Fruit fly (Drosophila melanogaster) whole organism, embryonic: ENCODE measurements around the gene CG4374.

ENCODE experiments used
- C15 ChIP-seq: fragments of 200-800 bp; sonication (Bioruptor generic); IDR thresholded peaks from 3 replicates; pipeline ENCODE4 v1.3.6; 2022; ENCODE audit warnings: missing biosample characterization, missing genetic modification characterization
- CG11247 ChIP-seq: fragments of 200-800 bp; sonication (Bioruptor generic); IDR thresholded peaks from 2 replicates; pipeline ENCODE4 v1.3.6; 2022; ENCODE audit warnings: missing biosample characterization, missing genetic modification characterization
- CG11504 ChIP-seq: fragments of 200-800 bp; sonication (Bioruptor generic); optimal IDR thresholded peaks from 3 replicates; lab custom pipeline; 2019; ENCODE audit warnings: missing biosample characterization, mild to moderate bottlenecking, missing genetic modification characterization, moderate library complexity
- CG1233 ChIP-seq: fragments of 200-800 bp; sonication (Bioruptor generic); optimal IDR thresholded peaks from 4 replicates; lab custom pipeline; 2018; ENCODE audit warnings: missing biosample characterization, mild to moderate bottlenecking, missing genetic modification characterization
- CG13296 ChIP-seq: fragments of 200-800 bp; sonication (Bioruptor generic); optimal IDR thresholded peaks from 3 replicates; lab custom pipeline; 2018; ENCODE audit warnings: missing biosample characterization, mild to moderate bottlenecking, missing genetic modification characterization
- CG1647 ChIP-seq: fragments of 200-800 bp; sonication (Bioruptor generic); optimal IDR thresholded peaks from 3 replicates; lab custom pipeline; 2016; ENCODE audit warnings: missing biosample characterization, missing genetic modification characterization
- CG17612 ChIP-seq: fragments of 200-800 bp; sonication (Bioruptor generic); IDR thresholded peaks from 2 replicates; pipeline ENCODE4 v1.3.6; 2022; ENCODE audit warnings: missing biosample characterization, missing genetic modification characterization
- CG42726 ChIP-seq: fragments of 200-800 bp; sonication (Bioruptor generic); IDR thresholded peaks from 2 replicates; pipeline ENCODE4 v1.3.6; 2022; ENCODE audit warnings: missing biosample characterization, missing genetic modification characterization; ENCODE audit not compliant: partially characterized antibody
- CG9609 ChIP-seq: fragments of 200-800 bp; sonication (Bioruptor generic); optimal IDR thresholded peaks from 3 replicates; lab custom pipeline; 2016; ENCODE audit warnings: missing biosample characterization, missing genetic modification characterization
- Camta ChIP-seq: fragments of 200-800 bp; sonication (Bioruptor generic); optimal IDR thresholded peaks from 2 replicates; lab custom pipeline; 2016; ENCODE audit warnings: missing biosample characterization, missing genetic modification characterization
- CrebB ChIP-seq: fragments of 200-800 bp; sonication (Bioruptor generic); optimal IDR thresholded peaks from 3 replicates; lab custom pipeline; 2018; ENCODE audit warnings: missing biosample characterization, mild to moderate bottlenecking, missing genetic modification characterization
- Dad ChIP-seq: fragments of 200-800 bp; sonication (Bioruptor generic); optimal IDR thresholded peaks from 3 replicates; lab custom pipeline; 2016; ENCODE audit warnings: missing biosample characterization, missing genetic modification characterization
- Drgx ChIP-seq: fragments of 200-800 bp; sonication (Bioruptor generic); IDR thresholded peaks from 2 replicates; pipeline ENCODE4 v1.3.6; 2022; ENCODE audit warnings: missing biosample characterization, missing genetic modification characterization
- Ets97D ChIP-seq: fragments of 200-800 bp; sonication (Bioruptor generic); optimal IDR thresholded peaks from 3 replicates; lab custom pipeline; 2016; ENCODE audit warnings: missing biosample characterization, missing genetic modification characterization
- Hr51 ChIP-seq, 2 experiments: fragments of 200-800 bp; sonication (Bioruptor generic); optimal IDR thresholded peaks; 2 replicates in 1 of 2; 3 replicates in 1 of 2; lab custom pipeline; 2016 to 2018; ENCODE audit warnings: missing biosample characterization in 2 of 2, missing genetic modification characterization in 2 of 2, mild to moderate bottlenecking in 1 of 2, moderate library complexity in 1 of 2
- NC2β ChIP-seq: fragments of 200-800 bp; sonication (Bioruptor generic); optimal IDR thresholded peaks from 2 replicates; lab custom pipeline; 2016; ENCODE audit warnings: missing biosample characterization, missing genetic modification characterization
- Rx ChIP-seq: fragments of 200-800 bp; sonication (Bioruptor generic); IDR thresholded peaks from 2 replicates; pipeline ENCODE4 v1.3.6; 2022; ENCODE audit warnings: missing biosample characterization, missing genetic modification characterization
- YL-1 ChIP-seq: fragments of 200-800 bp; sonication (Bioruptor generic); optimal IDR thresholded peaks from 3 replicates; lab custom pipeline; 2017; ENCODE audit warnings: missing biosample characterization, mild to moderate bottlenecking, missing genetic modification characterization
- al ChIP-seq: fragments of 200-800 bp; sonication (Bioruptor generic); IDR thresholded peaks from 2 replicates; pipeline ENCODE4 v1.3.6; 2022; ENCODE audit warnings: missing biosample characterization, missing genetic modification characterization
- bcd ChIP-seq: fragments of 200-800 bp; sonication (Bioruptor generic); optimal IDR thresholded peaks from 2 replicates; lab custom pipeline; 2017; ENCODE audit warnings: missing biosample characterization, mild to moderate bottlenecking, missing genetic modification characterization
- bsh ChIP-seq, 2 experiments: fragments of 200-800 bp; sonication (Bioruptor generic); optimal IDR thresholded peaks; 2 replicates each; lab custom pipeline; 2017 to 2018; ENCODE audit warnings: mild to moderate bottlenecking in 2 of 2, missing biosample characterization in 2 of 2, missing genetic modification characterization in 2 of 2, moderate library complexity in 1 of 2
- cato ChIP-seq: fragments of 200-800 bp; sonication (Bioruptor generic); optimal IDR thresholded peaks from 2 replicates; lab custom pipeline; 2016; ENCODE audit warnings: missing biosample characterization, missing genetic modification characterization, borderline replicate concordance
- caup ChIP-seq: fragments of 200-800 bp; sonication (Bioruptor generic); optimal IDR thresholded peaks from 3 replicates; lab custom pipeline; 2017; ENCODE audit warnings: missing biosample characterization, mild to moderate bottlenecking, missing genetic modification characterization, moderate library complexity; ENCODE audit not compliant: severe bottlenecking
- dmrt99B ChIP-seq: fragments of 200-800 bp; sonication (Bioruptor generic); optimal IDR thresholded peaks from 2 replicates; lab custom pipeline; 2018; ENCODE audit warnings: missing biosample characterization, mild to moderate bottlenecking, missing genetic modification characterization, moderate library complexity
- eve ChIP-seq, 2 experiments: fragments of >200 bp; optimal IDR thresholded peaks; 2 replicates each; lab custom pipeline; 2017; ENCODE audit warnings: missing biosample characterization in 2 of 2, missing genetic modification characterization in 2 of 2
- gem ChIP-seq: fragments of 200-800 bp; sonication (Bioruptor generic); optimal IDR thresholded peaks from 2 replicates; lab custom pipeline; 2019; ENCODE audit warnings: missing biosample characterization, mild to moderate bottlenecking, missing genetic modification characterization, moderate library complexity
- grn ChIP-seq: fragments of 200-800 bp; sonication (Bioruptor generic); optimal IDR thresholded peaks from 3 replicates; lab custom pipeline; 2017; ENCODE audit warnings: missing biosample characterization, missing genetic modification characterization
- gt ChIP-seq: fragments of 200-800 bp; sonication (Bioruptor generic); IDR thresholded peaks from 2 replicates; pipeline ENCODE4 v1.3.6; 2022; ENCODE audit warnings: missing biosample characterization, missing genetic modification characterization
- her ChIP-seq: fragments of 200-800 bp; sonication (Bioruptor generic); optimal IDR thresholded peaks from 2 replicates; lab custom pipeline; 2016; ENCODE audit warnings: missing biosample characterization, missing genetic modification characterization
- ind ChIP-seq: fragments of 200-800 bp; sonication (Bioruptor generic); optimal IDR thresholded peaks from 3 replicates; lab custom pipeline; 2016; ENCODE audit warnings: missing biosample characterization, missing genetic modification characterization
- p53 ChIP-seq: fragments of 200-800 bp; sonication (Bioruptor generic); optimal IDR thresholded peaks from 2 replicates; lab custom pipeline; 2016; ENCODE audit warnings: missing biosample characterization, missing genetic modification characterization
- sd ChIP-seq: fragments of 200-800 bp; sonication (Bioruptor generic); optimal IDR thresholded peaks from 3 replicates; lab custom pipeline; 2018; ENCODE audit warnings: missing biosample characterization, mild to moderate bottlenecking, missing genetic modification characterization, moderate library complexity
- sens ChIP-seq: fragments of 200-800 bp; sonication (Bioruptor generic); peaks from one replicate; lab custom pipeline; 2016; ENCODE audit warnings: missing biosample characterization, missing genetic modification characterization
- sna ChIP-seq: fragments of 200-800 bp; sonication (Bioruptor generic); IDR thresholded peaks from 2 replicates; pipeline ENCODE4 v1.3.6; 2022; ENCODE audit warnings: missing biosample characterization, missing genetic modification characterization; ENCODE audit not compliant: partially characterized antibody
- sug ChIP-seq: fragments of 200-800 bp; optimal IDR thresholded peaks from 2 replicates; lab custom pipeline; 2019; ENCODE audit warnings: missing biosample characterization, mild to moderate bottlenecking, missing genetic modification characterization, moderate library complexity
- tll ChIP-seq, 2 experiments: fragments of 200-800 bp in 1 of 2; fragments of >200 bp in 1 of 2; sonication (Bioruptor generic) in 1 of 2; optimal IDR thresholded peaks; 2 replicates each; lab custom pipeline; 2017 to 2019; ENCODE audit warnings: missing biosample characterization in 2 of 2, missing genetic modification characterization in 2 of 2, mild to moderate bottlenecking in 1 of 2, moderate library complexity in 1 of 2

Gene CG4374

DNA sequence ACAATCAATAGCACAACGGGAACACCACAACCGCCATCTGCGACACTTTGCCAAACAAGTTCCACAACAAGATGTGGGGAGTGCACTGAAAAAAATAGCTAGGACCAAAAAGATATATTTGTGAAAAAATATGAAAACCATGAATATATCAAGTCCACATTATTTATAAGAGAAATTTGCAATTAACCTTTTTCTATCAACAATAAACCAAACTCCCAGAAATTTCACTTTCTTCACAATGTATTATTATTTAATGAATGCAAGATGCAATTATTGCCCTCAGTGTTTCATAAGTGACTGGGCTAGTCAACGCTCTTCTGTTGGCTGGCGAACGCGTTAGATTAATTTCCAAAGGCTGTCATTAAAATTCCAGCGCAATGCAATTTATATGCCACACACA, 76.4 kb downstream of the CG4374 start (continued):
- TF ChIP-seq bcd (GFP tag; lab: Kevin White, UChicago): no peak
- TF ChIP-seq sd (tag; lab: Kevin White, UChicago): no peak
- no peak for TF ChIP-seq CG1647 (GFP tag; lab: Kevin White, UChicago)
- no peak for TF ChIP-seq Ets97D (GFP tag; lab: Kevin White, UChicago)
- peak; percentile 29 for TF ChIP-seq gem (tag; lab: Kevin White, UChicago)
- TF ChIP-seq Hr51 (GFP tag; optimal IDR thresholded peaks at IDR 0.05; lab: Kevin White, UChicago): peak in 1 of 2 experiments; percentile 26
- no peak for TF ChIP-seq p53 (GFP tag; lab: Kevin White, UChicago)
- peak; percentile 77 for TF ChIP-seq Drgx
- no peak for TF ChIP-seq al (GFP tag; lab: Robert Waterston, UW)
- no peak for TF ChIP-seq Rx (GFP tag; lab: Robert Waterston, UW)
- no peak for TF ChIP-seq Dad (GFP tag; lab: Kevin White, UChicago)
- TF ChIP-seq tll (GFP tag; optimal IDR thresholded peaks at IDR 0.05; lab: Kevin White, UChicago): no peak
- TF ChIP-seq Camta (GFP tag; lab: Kevin White, UChicago): no peak
- no peak for TF ChIP-seq caup (GFP tag; lab: Kevin White, UChicago)
- TF ChIP-seq CG42726 (GFP tag; lab: Robert Waterston, UW): no peak
- peak in 1 of 2 experiments; percentile 1 for TF ChIP-seq eve (GFP tag; optimal IDR thresholded peaks at IDR 0.05; lab: Kevin White, UChicago)
- peak; percentile 3 for TF ChIP-seq cato (GFP tag; lab: Kevin White, UChicago)
- peak; percentile 21 for TF ChIP-seq dmrt99B (tag; lab: Kevin White, UChicago)
- TF ChIP-seq grn (GFP tag; lab: Kevin White, UChicago): no peak
- no peak for TF ChIP-seq CG11247 (GFP tag; lab: Robert Waterston, UW)
- TF ChIP-seq CG9609 (GFP tag; lab: Kevin White, UChicago): no peak
- no peak for TF ChIP-seq NC2β (GFP tag; lab: Kevin White, UChicago)
- no peak for TF ChIP-seq CG17612 (GFP tag; lab: Robert Waterston, UW)
- TF ChIP-seq CrebB (tag; lab: Kevin White, UChicago): no peak
- TF ChIP-seq her (GFP tag; lab: Kevin White, UChicago): no peak
- peak; percentile 28 for TF ChIP-seq CG11504 (tag; lab: Kevin White, UChicago)
- no peak for TF ChIP-seq CG1233 (GFP tag; lab: Kevin White, UChicago)
- TF ChIP-seq CG13296 (GFP tag; lab: Kevin White, UChicago): no peak

DNA sequence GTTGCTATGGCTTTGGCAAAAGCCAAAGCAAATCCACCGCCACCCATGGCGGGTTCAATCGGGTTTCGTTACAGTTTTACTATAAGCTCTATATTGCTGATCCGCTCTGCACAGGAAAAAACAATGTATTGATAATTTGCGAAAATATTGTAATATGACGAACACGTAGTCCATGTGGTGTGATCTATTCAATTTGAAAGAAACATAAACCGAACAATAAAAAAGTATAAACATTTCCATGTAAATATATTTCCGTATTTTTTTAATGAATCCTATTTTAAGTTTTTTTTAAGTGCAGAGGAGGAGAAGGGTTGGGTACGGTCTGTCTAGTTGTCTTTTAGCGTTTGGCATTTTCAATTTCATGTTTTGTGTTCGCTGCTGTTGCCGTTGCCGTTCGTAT, 78.6 kb downstream of the CG4374 start:
- TF ChIP-seq gt (GFP tag; lab: Robert Waterston, UW) (no peak), Drgx (peak; percentile 16; the same call in 1 of the 2 replicates), sens (GFP tag; lab: Kevin White, UChicago) (peak; percentile 19)

DNA sequence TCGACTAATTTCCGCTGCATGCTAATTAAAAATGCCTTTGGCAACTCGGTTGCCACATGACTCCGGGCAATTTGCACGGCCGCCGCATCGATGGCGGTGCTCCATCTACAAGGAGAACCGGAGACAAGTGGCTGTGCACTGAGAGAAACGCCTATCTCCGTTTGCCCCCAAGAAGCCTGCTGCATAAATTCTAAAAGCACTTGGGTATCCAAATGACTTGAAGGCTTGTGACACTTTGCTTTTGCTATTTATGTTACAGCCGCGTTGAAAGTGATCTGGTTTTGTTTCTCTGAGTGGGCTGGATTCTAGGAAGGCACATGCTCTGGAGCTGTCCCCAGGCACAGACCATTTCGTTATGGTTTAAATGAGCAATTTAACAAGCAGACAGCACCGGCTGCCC, 79.8 kb downstream of the CG4374 start:
- TF ChIP-seq sna (GFP tag; lab: Robert Waterston, UW) (no peak), Drgx (0 out of 2 replicates have a peak, but pooled peaks have one; percentile 16), ind (no peak), C15 (GFP tag; lab: Robert Waterston, UW) (no peak), sug (tag; lab: Kevin White, UChicago) (no peak), bsh (GFP tag; optimal IDR thresholded peaks at IDR 0.05; lab: Kevin White, UChicago) (peak in 1 of 2 experiments; percentile 25), YL-1 (no peak)
